Worm (Caenorhabditis elegans) whole organism, young adult: ENCODE data around the gene sdhb-1.

Experiments
- B0019.2 ChIP-seq: fragments of 200-800 bp; sonication (Bioruptor generic); conservative IDR thresholded peaks from 2 replicates; pipeline ENCODE4 v1.3.6; 2022; ENCODE audit warnings: missing genetic modification reagents, missing genetic modification characterization, missing compliant biosample characterization
- C06A6.2 ChIP-seq: fragments of 200-800 bp; sonication (Bioruptor generic); conservative IDR thresholded peaks from 2 replicates; pipeline ENCODE4 v1.3.6; 2022; ENCODE audit warnings: missing genetic modification characterization, missing compliant biosample characterization
- D2030.7 ChIP-seq: fragments of 200-800 bp; sonication (Bioruptor generic); IDR thresholded peaks from 2 replicates; pipeline ENCODE4 v1.3.6; 2022; ENCODE audit warnings: missing genetic modification reagents, missing genetic modification characterization, missing compliant biosample characterization
- F22D6.2 ChIP-seq: sonication (generic microtip); optimal IDR thresholded peaks from 2 replicates; lab custom pipeline; 2016; ENCODE audit warnings: mild to moderate bottlenecking, missing genetic modification characterization, missing compliant biosample characterization
- F37B4.10 ChIP-seq: fragments of 200-800 bp; sonication (Bioruptor generic); IDR thresholded peaks from 2 replicates; pipeline ENCODE4 v1.3.6; 2022; ENCODE audit warnings: missing genetic modification characterization, missing compliant biosample characterization
- F57C9.4 ChIP-seq: sonication (generic microtip); optimal IDR thresholded peaks from 2 replicates; lab custom pipeline; 2017; ENCODE audit warnings: mild to moderate bottlenecking, missing genetic modification characterization, missing compliant biosample characterization
- Y53F4B.3 ChIP-seq: fragments of 200-800 bp; sonication (Bioruptor generic); IDR thresholded peaks from 2 replicates; pipeline ENCODE4 v1.3.6; 2022; ENCODE audit warnings: missing genetic modification reagents, missing genetic modification characterization, missing compliant biosample characterization
- aptf-3 ChIP-seq: fragments of 200-800 bp; sonication (Bioruptor generic); IDR thresholded peaks from 2 replicates; pipeline ENCODE4 v1.3.6; 2022; ENCODE audit warnings: missing genetic modification characterization, missing compliant biosample characterization
- bed-1 ChIP-seq: fragments of 200-800 bp; sonication (Bioruptor generic); IDR thresholded peaks from 2 replicates; pipeline ENCODE4 v1.3.6; 2022; ENCODE audit warnings: missing genetic modification reagents, missing genetic modification characterization, missing compliant biosample characterization
- ccch-3 ChIP-seq: fragments of 200-800 bp; sonication (Bioruptor generic); optimal IDR thresholded peaks from 2 replicates; lab custom pipeline; 2018; ENCODE audit warnings: mild to moderate bottlenecking, missing genetic modification characterization, missing compliant biosample characterization
- cebp-2 ChIP-seq: fragments of 200-800 bp; sonication (Bioruptor generic); IDR thresholded peaks from 2 replicates; pipeline ENCODE4 v1.3.6; 2022; ENCODE audit warnings: missing genetic modification characterization, missing compliant biosample characterization
- ceh-27 ChIP-seq: fragments of 200-800 bp; sonication (Bioruptor generic); optimal IDR thresholded peaks from 2 replicates; lab custom pipeline; 2018; ENCODE audit warnings: mild to moderate bottlenecking, missing genetic modification characterization, moderate library complexity, missing compliant biosample characterization
- ceh-79 ChIP-seq: sonication (generic microtip); optimal IDR thresholded peaks from 2 replicates; lab custom pipeline; 2017; ENCODE audit warnings: mild to moderate bottlenecking, missing genetic modification characterization, missing compliant biosample characterization
- hmg-20 ChIP-seq: fragments of 200-800 bp; sonication (Bioruptor generic); IDR thresholded peaks from 2 replicates; pipeline ENCODE4 v1.3.6; 2022; ENCODE audit warnings: missing genetic modification reagents, missing genetic modification characterization, missing compliant biosample characterization
- lin-40 ChIP-seq: sonication (generic microtip); optimal IDR thresholded peaks from 2 replicates; lab custom pipeline; 2016; ENCODE audit warnings: missing genetic modification characterization, mild to moderate bottlenecking, missing compliant biosample characterization, missing genotype, missing genetic modification reagents
- madf-3 ChIP-seq: fragments of 200-800 bp; sonication (Bioruptor generic); IDR thresholded peaks from 2 replicates; pipeline ENCODE4 v1.3.6; 2022; ENCODE audit warnings: missing genetic modification reagents, missing genetic modification characterization, missing compliant biosample characterization
- nfya-1 ChIP-seq: sonication (generic microtip); optimal IDR thresholded peaks from 2 replicates; lab custom pipeline; 2017; ENCODE audit warnings: antibody characterized with exemption, missing compliant biosample characterization, missing genetic modification characterization, borderline replicate concordance; ENCODE audit not compliant: insufficient read depth
- nfyb-1 ChIP-seq: fragments of 200-800 bp; sonication (Bioruptor generic); IDR thresholded peaks from 2 replicates; pipeline ENCODE4 v1.3.6; 2022; ENCODE audit warnings: missing genetic modification reagents, missing genetic modification characterization, missing compliant biosample characterization
- nhr-179 ChIP-seq: sonication (generic microtip); optimal IDR thresholded peaks from 2 replicates; lab custom pipeline; 2016; ENCODE audit warnings: mild to moderate bottlenecking, missing genetic modification characterization, missing compliant biosample characterization
- nhr-90 ChIP-seq: sonication (generic microtip); optimal IDR thresholded peaks from 2 replicates; lab custom pipeline; 2016; ENCODE audit warnings: missing genotype, mild to moderate bottlenecking, missing genetic modification characterization, missing compliant biosample characterization
- rec-8 ChIP-seq, 2 experiments: sonication (generic microtip); optimal IDR thresholded peaks; 2 replicates each; lab custom pipeline; 2016; ENCODE audit warnings: mild to moderate bottlenecking in 2 of 2, missing genetic modification characterization in 2 of 2, missing genetic modification reagents in 2 of 2, missing genotype in 2 of 2, missing biosample characterization in 1 of 2, missing compliant biosample characterization in 1 of 2, moderate library complexity in 1 of 2
- rpc-1 ChIP-seq, 2 experiments: fragments of 150-350 bp in 1 of 2; sonication (generic microtip) in 1 of 2; optimal IDR thresholded peaks; 2 replicates each; lab custom pipeline; 2014 to 2018; ENCODE audit warnings: missing biosample characterization in 1 of 2, missing genetic modification characterization in 1 of 2, missing genetic modification reagents in 1 of 2, missing genotype in 1 of 2
- sdz-38 ChIP-seq: sonication (generic microtip); optimal IDR thresholded peaks from 2 replicates; lab custom pipeline; 2016; ENCODE audit warnings: missing genotype, missing genetic modification characterization, missing compliant biosample characterization
- sea-2 ChIP-seq: fragments of 200-800 bp; sonication (Bioruptor generic); IDR thresholded peaks from 2 replicates; pipeline ENCODE4 v1.3.6; 2022; ENCODE audit warnings: missing genetic modification characterization, missing compliant biosample characterization
- snpc-1.1 ChIP-seq: sonication (generic microtip); optimal IDR thresholded peaks from 2 replicates; lab custom pipeline; 2017; ENCODE audit warnings: missing genetic modification characterization, mild to moderate bottlenecking, missing compliant biosample characterization, antibody characterized with exemption, moderate library complexity, missing genotype, missing genetic modification reagents; ENCODE audit not compliant: insufficient read depth
- snpc-1.3 ChIP-seq: sonication (generic microtip); optimal IDR thresholded peaks from 2 replicates; lab custom pipeline; 2017; ENCODE audit warnings: missing genetic modification characterization, mild to moderate bottlenecking, missing compliant biosample characterization, antibody characterized with exemption, moderate library complexity, missing genotype, missing genetic modification reagents; ENCODE audit not compliant: insufficient read depth
- tbp1 ChIP-seq: fragments of 200-800 bp; sonication (Bioruptor generic); optimal IDR thresholded peaks from 2 replicates; lab custom pipeline; 2018; ENCODE audit warnings: mild to moderate bottlenecking, missing genetic modification characterization, missing compliant biosample characterization
- ztf-3 ChIP-seq: fragments of 200-800 bp; sonication (Bioruptor generic); optimal IDR thresholded peaks from 2 replicates; lab custom pipeline; 2018; ENCODE audit warnings: mild to moderate bottlenecking, missing genetic modification characterization, missing compliant biosample characterization

Gene sdhb-1

DNA sequence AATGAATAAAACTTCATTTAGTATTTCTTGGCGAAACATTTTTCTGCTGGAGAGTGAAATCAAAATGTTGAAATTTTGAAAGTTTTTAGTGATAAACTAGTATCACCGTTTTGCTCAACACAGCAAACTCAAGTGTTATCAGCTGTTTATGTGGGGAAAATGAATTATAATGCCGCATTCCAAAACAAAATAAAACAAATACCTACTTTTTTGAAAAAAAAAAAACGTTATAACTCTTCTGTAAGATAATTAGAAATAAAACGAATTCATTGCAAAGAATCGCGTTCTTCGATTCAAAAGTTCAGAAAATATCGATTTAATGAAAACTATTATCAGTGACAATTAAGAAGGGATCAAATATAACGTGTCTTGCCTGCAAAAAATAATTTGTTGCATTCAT lies 45.0 kb upstream of the sdhb-1 start, which contains the start of gene Y51B9A.9 (continued):
- TF ChIP-seq tbp1 (GFP tag; lab: Kevin White, UChicago) (no peak), lin-40 (tag; lab: Kevin White, UChicago) (no peak), ztf-3 (no peak), nhr-179 (no peak), nfya-1 (tag; lab: Kevin White, UChicago) (no peak)

DNA sequence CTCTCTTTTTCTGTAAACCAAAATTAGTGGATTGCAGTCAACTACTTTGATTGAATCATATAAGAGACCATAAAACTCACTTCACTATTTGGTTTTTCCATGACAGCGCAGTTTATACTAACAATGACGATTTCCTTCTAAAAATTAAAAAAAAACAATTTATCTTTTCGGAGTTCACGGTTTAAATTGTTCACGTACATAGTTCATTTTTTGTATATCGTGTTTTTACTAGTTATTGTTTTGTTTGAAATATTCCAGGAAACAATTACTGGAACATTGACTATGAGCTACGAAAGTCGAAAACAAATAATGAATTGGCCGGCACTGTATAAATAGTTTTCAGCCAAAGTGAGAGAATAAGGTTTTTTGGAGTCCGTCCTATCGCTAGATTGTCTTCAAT lies 40.2 kb upstream of the sdhb-1 start, which contains the start of gene lido-17:
Gene lido-17 (minus strand): TSS at position 101 of the 400 bp plus-strand sequence.
- TF ChIP-seq aptf-3 = no peak
- no peak for TF ChIP-seq madf-3 (GFP tag; lab: Robert Waterston, UW)
- no peak for TF ChIP-seq Y53F4B.3 (GFP tag; lab: Robert Waterston, UW)
- no peak for TF ChIP-seq ceh-27
- TF ChIP-seq cebp-2 = no peak
- TF ChIP-seq snpc-1.1 (tag; lab: Kevin White, UChicago) = no peak
- no peak for TF ChIP-seq rec-8 (tag; optimal IDR thresholded peaks at IDR 0.05; lab: Kevin White, UChicago)
- no peak for TF ChIP-seq hmg-20 (GFP tag; lab: Robert Waterston, UW)
- no peak for TF ChIP-seq C06A6.2 (GFP tag; lab: Robert Waterston, UW)
- no peak for TF ChIP-seq ceh-79 (tag; lab: Kevin White, UChicago)
- no peak for TF ChIP-seq sdz-38 (tag; lab: Kevin White, UChicago)
- no peak for TF ChIP-seq F37B4.10 (GFP tag; lab: Robert Waterston, UW)
- TF ChIP-seq nhr-90 (tag; lab: Kevin White, UChicago) = no peak

DNA sequence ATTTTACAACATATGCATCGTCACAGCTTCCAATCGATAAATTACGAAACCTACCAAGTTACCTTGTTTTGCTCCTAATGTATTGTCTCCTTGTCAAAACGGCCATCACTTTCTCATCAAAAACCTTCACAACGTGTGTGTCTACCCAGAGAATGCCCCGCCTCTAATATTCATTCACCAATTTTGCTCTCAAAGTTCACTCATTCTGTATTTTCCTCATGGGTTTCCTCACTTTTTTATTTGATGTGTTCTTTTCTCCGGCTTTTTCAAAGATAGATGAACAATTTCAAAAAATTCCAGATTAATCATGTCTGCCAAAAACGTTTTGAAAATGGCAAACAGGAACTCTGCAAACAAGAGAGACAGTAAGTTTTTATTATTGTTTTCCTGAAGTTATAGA lies 32.7 kb upstream of the sdhb-1 start, which contains the start of gene C06C3.7:
Gene C06C3.7 (plus strand): TSS at position 301 of the 400 bp plus-strand sequence.
- no peak for TF ChIP-seq bed-1 (GFP tag; lab: Robert Waterston, UW)

DNA sequence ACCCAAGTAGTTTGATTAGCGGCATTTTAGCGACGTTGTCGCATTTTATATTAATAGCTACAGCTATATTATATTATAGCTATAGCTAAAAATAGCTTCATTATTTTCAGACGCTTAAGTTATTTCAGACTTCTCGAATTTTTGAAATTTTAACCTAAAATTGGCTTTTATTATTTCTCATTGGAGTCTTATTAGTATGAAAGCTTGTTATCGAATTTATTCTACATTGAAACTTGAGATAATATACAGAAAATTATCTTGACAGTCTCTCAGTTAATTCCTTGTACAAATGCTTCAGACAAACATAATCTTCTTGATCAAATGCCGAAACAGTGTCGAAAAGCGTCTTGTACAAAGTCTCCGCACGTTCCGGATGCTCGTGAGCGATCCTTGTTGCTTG lies 27.3 kb upstream of the sdhb-1 start, which contains the start of gene srh-48:
Gene srh-48 (plus strand): TSS at position 301 of the 400 bp plus-strand sequence.
- TF ChIP-seq madf-3 (GFP tag; lab: Robert Waterston, UW) = no peak
- TF ChIP-seq sea-2 (GFP tag; lab: Robert Waterston, UW) = no peak
- TF ChIP-seq ccch-3 (GFP tag; lab: Kevin White, UChicago) = no peak

DNA sequence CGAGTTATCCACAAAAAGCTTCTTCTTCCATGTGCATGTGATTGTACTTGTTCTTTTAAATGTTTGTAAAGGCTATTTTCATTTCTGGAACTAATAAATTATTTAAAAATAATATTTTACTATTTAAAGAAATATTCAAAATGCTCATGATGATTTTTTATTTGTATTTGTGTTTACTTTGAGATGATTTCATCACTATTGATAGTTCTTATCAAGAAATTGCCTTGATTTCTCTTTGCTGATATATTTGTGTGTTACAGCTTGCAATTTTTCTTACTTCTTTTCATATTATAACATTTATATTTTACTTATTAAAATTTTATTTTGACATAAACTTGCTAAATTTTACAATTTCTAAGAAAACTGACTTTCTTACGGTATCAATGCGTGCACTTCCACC lies 25.6 kb upstream of the sdhb-1 start:
- TF ChIP-seq ceh-27 (no peak), nfyb-1 (GFP tag; lab: Robert Waterston, UW) (no peak)
- TF ChIP-seq, all 124 proteins: peak for 0

DNA sequence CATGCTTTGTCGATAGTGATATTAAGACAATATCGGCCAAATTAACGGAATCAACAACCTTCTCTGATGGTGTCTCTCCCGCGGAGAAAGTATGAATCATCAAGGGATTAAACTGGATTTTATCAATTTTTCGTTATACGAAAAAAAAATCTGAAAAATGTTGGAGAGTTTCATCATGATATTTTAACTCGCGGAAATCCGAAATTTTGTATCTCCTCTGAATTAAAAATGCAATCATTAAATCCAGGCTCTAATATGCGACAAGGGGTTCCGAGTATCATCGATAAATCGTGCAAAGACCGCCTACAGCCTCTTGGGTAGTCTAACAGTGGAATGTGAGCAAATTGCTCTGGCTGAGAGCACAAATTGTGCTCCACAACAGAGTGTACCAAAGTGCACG lies 24.6 kb upstream of the sdhb-1 start, which contains the start of gene C06C3.10:
Gene C06C3.10 (minus strand): TSS at position 101 of the 400 bp plus-strand sequence.
- TF ChIP-seq F57C9.4 (tag; lab: Kevin White, UChicago) (no peak), ztf-3 (no peak)

DNA sequence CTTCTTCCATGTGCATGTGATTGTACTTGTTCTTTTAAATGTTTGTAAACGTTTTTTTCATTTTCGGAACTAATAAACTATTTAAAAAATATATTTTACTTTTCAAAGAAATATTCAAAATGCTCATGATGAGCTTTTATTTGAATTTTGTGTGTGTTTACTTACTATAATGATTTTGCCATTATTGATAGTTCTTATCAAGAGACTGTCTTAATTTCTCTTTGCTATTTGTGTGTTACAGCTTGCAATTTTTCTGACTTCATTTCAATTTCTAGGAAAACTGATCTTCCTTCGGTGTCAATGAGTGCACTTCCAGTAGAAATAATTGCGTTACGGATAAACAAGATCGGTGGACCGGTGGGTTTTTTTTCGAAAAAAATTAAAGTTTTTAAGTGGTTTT lies 22.3 kb upstream of the sdhb-1 start, which contains the start of gene C06C3.12:
Gene C06C3.12 (plus strand): TSS at position 301 of the 400 bp plus-strand sequence.
- TF ChIP-seq snpc-1.3 (tag; lab: Kevin White, UChicago) (no peak), B0019.2 (GFP tag; lab: Robert Waterston, UW) (no peak), F22D6.2 (tag; lab: Kevin White, UChicago) (no peak), rpc-1 (optimal IDR thresholded peaks at IDR 0.05; lab: Kevin White, UChicago) (no peak), rpc-1 (tag; optimal IDR thresholded peaks at IDR 0.05; lab: Kevin White, UChicago) (no peak), D2030.7 (GFP tag; lab: Robert Waterston, UW) (no peak)
